Fruit fly (Drosophila melanogaster): ENCODE data around the gene CG14374.

CG14374 gene

dm6 chr3R:13366561-13367518 lies 30.1 kb downstream of the CG14374 start, which contains the start of gene Elp6:
Gene Elp6, minus strand, starts transcription at chr3R:13366910.
- TF ChIP-seq Doc2 (GFP tag; IDR thresholded peaks at IDR 0.05) (no peak), CG17568 (GFP tag; optimal IDR thresholded peaks at IDR 0.05) (peak; percentile 38), CG33213 (GFP tag; optimal IDR thresholded peaks at IDR 0.05) (peak; percentile 37), pb (GFP tag; optimal IDR thresholded peaks at IDR 0.05) (no peak), cg (GFP tag; optimal IDR thresholded peaks at IDR 0.05) (no peak), ewg (GFP tag; optimal IDR thresholded peaks at IDR 0.05) (peak; percentile 48), oc (tag; optimal IDR thresholded peaks at IDR 0.05) (no peak), Side (GFP tag; optimal IDR thresholded peaks at IDR 0.05) (peak; percentile 3), trem (tag; optimal IDR thresholded peaks at IDR 0.05) (no peak), D19A (tag; optimal IDR thresholded peaks at IDR 0.05) (no peak), CG3847 (GFP tag; IDR thresholded peaks at IDR 0.05) (peak; percentile 32; the same call in 1 of the 2 replicates), Ets65A (GFP tag) (peak; percentile 90), Six4 (GFP tag; optimal IDR thresholded peaks at IDR 0.05) (peak; percentile 47), Fer3 (tag; optimal IDR thresholded peaks at IDR 0.05) (peak; percentile 65), Pdp1 (GFP tag; optimal IDR thresholded peaks at IDR 0.05) (peak; percentile 44 to 60), CG3281 (GFP tag; optimal IDR thresholded peaks at IDR 0.05) (peak; percentile 83), abd-A (tag; optimal IDR thresholded peaks at IDR 0.05) (no peak), mirr (GFP tag; optimal IDR thresholded peaks at IDR 0.05) (no peak), CG15696 (tag; optimal IDR thresholded peaks at IDR 0.05) (no peak), her (GFP tag; optimal IDR thresholded peaks at IDR 0.05) (no peak), al (GFP tag; IDR thresholded peaks at IDR 0.05) (peak; percentile 35; the same call in 1 of the 2 replicates), CG8089 (GFP tag; optimal IDR thresholded peaks at IDR 0.05) (no peak), Dek (tag; optimal IDR thresholded peaks at IDR 0.05) (peak; percentile 60), chif (GFP tag; optimal IDR thresholded peaks at IDR 0.05) (peak; percentile 35 to 46), dpn (GFP tag; optimal IDR thresholded peaks at IDR 0.05) (peak; percentile 42 to 72), ato (GFP tag; IDR thresholded peaks at IDR 0.05; ENCODE audit: partially characterized antibody) (no peak), Sry-β (GFP tag; optimal IDR thresholded peaks at IDR 0.05) (no peak), CG14014 (GFP tag; IDR thresholded peaks at IDR 0.05) (peak; percentile 60), CG6683 (GFP tag; optimal IDR thresholded peaks at IDR 0.05) (peak; percentile 19), org-1 (GFP tag; optimal IDR thresholded peaks at IDR 0.05) (peak; percentile 61), CG10462 (GFP tag; optimal IDR thresholded peaks at IDR 0.05) (no peak), Bgb (GFP tag; IDR thresholded peaks at IDR 0.05; ENCODE audit: partially characterized antibody) (no peak), CG8924 (tag; optimal IDR thresholded peaks at IDR 0.05) (peak; percentile 43), p53 (GFP tag; optimal IDR thresholded peaks at IDR 0.05) (no peak), Hr51 (GFP tag; optimal IDR thresholded peaks at IDR 0.05) (peak; percentile 50 to 73), sna (GFP tag; IDR thresholded peaks at IDR 0.05; ENCODE audit: partially characterized antibody) (no peak), Ptx1 (GFP tag; IDR thresholded peaks at IDR 0.05) (peak; percentile 69), CG11696 (GFP tag; IDR thresholded peaks at IDR 0.05) (no peak), CG3407 (GFP tag; optimal IDR thresholded peaks at IDR 0.05) (no peak), CG2678 (tag; optimal IDR thresholded peaks at IDR 0.05) (peak; percentile 85), ssp (GFP tag; IDR thresholded peaks at IDR 0.05) (peak; percentile 46), CG30431 (GFP tag; optimal IDR thresholded peaks at IDR 0.05) (peak; percentile 4), jigr1 (GFP tag; IDR thresholded peaks at IDR 0.05) (no peak), Taf1 (GFP tag; IDR thresholded peaks at IDR 0.05) (no peak), CG7987 (GFP tag; optimal IDR thresholded peaks at IDR 0.05) (no peak), CG1233 (GFP tag; optimal IDR thresholded peaks at IDR 0.05) (peak; percentile 70), otp (GFP tag; IDR thresholded peaks at IDR 0.05) (no peak), knrl (GFP tag; IDR thresholded peaks at IDR 0.05; ENCODE audit: partially characterized antibody) (no peak)

Data from whole organism, embryonic.